Worm (Caenorhabditis elegans): ENCODE data around the gene ceh-99.

Gene ceh-99

DNA sequence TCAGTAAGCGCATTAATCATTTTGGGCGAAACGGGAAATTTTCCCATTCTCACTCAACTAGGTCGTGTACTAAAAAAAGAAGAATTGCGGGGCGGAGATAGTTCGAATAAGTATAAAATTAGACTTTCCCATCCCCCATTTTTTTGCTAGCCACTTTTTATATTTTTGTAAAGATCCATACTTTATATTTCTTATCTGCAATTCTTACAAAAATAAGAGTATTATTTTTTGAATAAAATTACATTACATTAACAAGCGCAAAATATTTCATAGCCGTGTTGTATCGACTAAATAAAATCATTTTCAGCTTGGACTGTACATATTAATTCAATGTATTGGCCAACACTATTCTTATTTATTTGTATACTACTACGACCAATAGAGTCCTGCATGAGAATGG, 35.8 kb downstream of the ceh-99 start, which contains the start of gene F49C5.11:
Gene F49C5.11 (plus strand): TSS at position 301 of the 400 bp plus-strand sequence.
- TF ChIP-seq tbx-2 (tag; optimal IDR thresholded peaks at IDR 0.05) = no peak
- TF ChIP-seq blmp-1 (tag; optimal IDR thresholded peaks at IDR 0.05) = no peak
- no peak for TF ChIP-seq ceh-90 (tag; optimal IDR thresholded peaks at IDR 0.05)
- no peak for TF ChIP-seq zag-1 (tag; optimal IDR thresholded peaks at IDR 0.05)
- no peak for TF ChIP-seq hlh-4 (tag; optimal IDR thresholded peaks at IDR 0.05)
- TF ChIP-seq ceh-8 (GFP tag; optimal IDR thresholded peaks at IDR 0.05) = no peak
- TF ChIP-seq nhr-71 (tag; optimal IDR thresholded peaks at IDR 0.05) = no peak
- TF ChIP-seq F16B12.6 (tag; optimal IDR thresholded peaks at IDR 0.05) = no peak
- TF ChIP-seq efl-1 (optimal IDR thresholded peaks at IDR 0.05) = no peak
- TF ChIP-seq efl-1 (GFP tag; optimal IDR thresholded peaks at IDR 0.05 in 1 of 2) = no peak
- no peak for TF ChIP-seq nhr-85 (tag)
- TF ChIP-seq dsc-1 (tag; optimal IDR thresholded peaks at IDR 0.05) = no peak
- TF ChIP-seq dpl-1 (GFP tag; optimal IDR thresholded peaks at IDR 0.05) = no peak
- TF ChIP-seq lin-15B (tag; optimal IDR thresholded peaks at IDR 0.05) = no peak
- no peak for TF ChIP-seq nhr-11 (tag; optimal IDR thresholded peaks at IDR 0.05)
- no peak for TF ChIP-seq lin-14 (GFP tag; optimal IDR thresholded peaks at IDR 0.05)
- TF ChIP-seq lir-3 (tag; optimal IDR thresholded peaks at IDR 0.05; ENCODE audit: poor library complexity) = no peak
- no peak for TF ChIP-seq nhr-84 (tag; optimal IDR thresholded peaks at IDR 0.05)
- no peak for TF ChIP-seq ceh-63 (GFP tag; optimal IDR thresholded peaks at IDR 0.05)

- no peak for TF ChIP-seq pag-3 (tag; optimal IDR thresholded peaks at IDR 0.05; ENCODE audit: borderline replicate concordance, insufficient read depth)
- TF ChIP-seq nhr-28 (tag; optimal IDR thresholded peaks at IDR 0.05) = no peak
- TF ChIP-seq nhr-20 (tag; optimal IDR thresholded peaks at IDR 0.05) = no peak
- no peak for TF ChIP-seq hlh-17 (GFP tag; optimal IDR thresholded peaks at IDR 0.05; ENCODE audit: borderline replicate concordance)
- no peak for TF ChIP-seq ceh-82 (tag; optimal IDR thresholded peaks at IDR 0.05)
- no peak for TF ChIP-seq fkh-10 (GFP tag; optimal IDR thresholded peaks at IDR 0.05)
- no peak for TF ChIP-seq unc-62 (GFP tag; optimal IDR thresholded peaks at IDR 0.05)
- TF ChIP-seq Y116A8C.19 (tag; optimal IDR thresholded peaks at IDR 0.05; ENCODE audit: borderline replicate concordance) = no peak
- TF ChIP-seq unc-30 (tag; optimal IDR thresholded peaks at IDR 0.05) = no peak
- no peak for TF ChIP-seq efl-3 (GFP tag; optimal IDR thresholded peaks at IDR 0.05)
- TF ChIP-seq nhr-76 (tag; optimal IDR thresholded peaks at IDR 0.05) = no peak
- no peak for TF ChIP-seq lin-13 (GFP tag; optimal IDR thresholded peaks at IDR 0.05)
Measured at ce11 chrII:12560210-12560609, 40.4 kb downstream of the ceh-99 start, which contains the start of gene F49C5.12. Gene F49C5.12 (minus strand): TSS chrII:12560310.

DNA sequence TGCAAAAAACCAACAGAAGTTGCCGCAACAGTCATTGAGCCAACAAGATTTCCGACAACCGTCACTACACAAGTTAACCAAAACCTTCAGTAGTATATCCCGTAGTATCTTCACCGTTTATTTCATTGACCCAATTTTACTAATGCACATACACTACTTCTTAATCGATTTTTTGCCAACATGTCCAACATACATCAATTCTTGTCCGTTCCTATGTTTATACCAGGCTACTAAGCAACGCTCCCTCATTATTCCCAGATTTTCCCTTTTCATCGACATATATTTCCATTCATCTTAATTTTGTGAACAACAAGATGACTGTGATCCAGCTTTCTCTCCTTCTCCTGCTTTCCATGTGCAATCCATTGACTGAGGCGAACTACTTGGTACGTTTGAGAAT, 46.1 kb downstream of the ceh-99 start, which contains the start of gene F49C5.7:
Gene F49C5.7 (plus strand): TSS at position 301 of the 400 bp plus-strand sequence.
- TF ChIP-seq nhr-77 (tag; optimal IDR thresholded peaks at IDR 0.05) (no peak), nhr-12 (tag; optimal IDR thresholded peaks at IDR 0.05) (no peak), vab-15 (tag; optimal IDR thresholded peaks at IDR 0.05) (no peak), ztf-4 (tag; optimal IDR thresholded peaks at IDR 0.05) (no peak), aly-2 (tag; optimal IDR thresholded peaks at IDR 0.05) (no peak), nhr-47 (tag; optimal IDR thresholded peaks at IDR 0.05) (no peak), ets-5 (GFP tag; IDR thresholded peaks at IDR 0.05) (no peak), sup-37 (GFP tag; optimal IDR thresholded peaks at IDR 0.05) (no peak), tlp-1 (tag; optimal IDR thresholded peaks at IDR 0.05) (no peak), nhr-11 (tag; optimal IDR thresholded peaks at IDR 0.05) (no peak), elt-2 (tag; optimal IDR thresholded peaks at IDR 0.05) (no peak), zip-4 (GFP tag; optimal IDR thresholded peaks at IDR 0.05) (no peak), pag-3 (tag; optimal IDR thresholded peaks at IDR 0.05; ENCODE audit: borderline replicate concordance, insufficient read depth) (no peak), isw-1 (GFP tag; IDR thresholded peaks at IDR 0.05) (no peak), unc-130 (tag; optimal IDR thresholded peaks at IDR 0.05) (no peak), grh-1 (GFP tag; IDR thresholded peaks at IDR 0.05) (no peak), swsn-7 (tag; optimal IDR thresholded peaks at IDR 0.05) (no peak), tbx-2 (tag; optimal IDR thresholded peaks at IDR 0.05) (no peak)

Measured in whole organism, L1 larva.